Worm (Caenorhabditis elegans): ENCODE data around the gene lin-5.

DNA sequence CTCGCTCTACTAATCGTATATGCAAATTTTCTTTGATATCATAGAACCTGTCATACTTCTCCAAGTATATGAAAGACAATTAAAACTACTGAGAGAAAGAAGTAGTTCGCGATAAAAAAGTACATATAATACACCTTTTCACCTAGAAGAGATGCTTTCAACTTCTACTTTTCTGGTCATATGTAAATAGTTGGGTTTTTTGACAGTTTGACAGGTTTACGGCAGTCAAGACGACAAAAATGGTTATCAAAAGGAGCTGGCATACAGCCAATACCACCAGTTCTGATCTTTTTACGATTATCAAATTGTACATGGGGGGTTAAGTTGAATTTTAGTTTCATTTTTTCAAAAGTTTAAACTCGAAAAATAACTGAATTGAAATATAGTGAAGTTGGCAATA is 45.5 kb upstream of the lin-5 start:
- no peak for TF ChIP-seq aly-2 (tag; optimal IDR thresholded peaks at IDR 0.05)
- no peak for TF ChIP-seq dpl-1 (GFP tag; optimal IDR thresholded peaks at IDR 0.05)
- TF ChIP-seq unc-62 (GFP tag; optimal IDR thresholded peaks at IDR 0.05), result no peak
- TF ChIP-seq ama-1 (optimal IDR thresholded peaks at IDR 0.05), result no peak
- no peak for TF ChIP-seq fos-1 (tag; optimal IDR thresholded peaks at IDR 0.05)
- no peak for TF ChIP-seq nhr-237 (tag; optimal IDR thresholded peaks at IDR 0.05)
- no peak for TF ChIP-seq lir-3 (tag; optimal IDR thresholded peaks at IDR 0.05; ENCODE audit: poor library complexity)
- TF ChIP-seq lin-15B (tag; optimal IDR thresholded peaks at IDR 0.05), result no peak
- no peak for TF ChIP-seq nhr-11 (tag; optimal IDR thresholded peaks at IDR 0.05)
